Fruit fly (Drosophila melanogaster): ENCODE data around the gene CG7059.

Gene CG7059

DNA sequence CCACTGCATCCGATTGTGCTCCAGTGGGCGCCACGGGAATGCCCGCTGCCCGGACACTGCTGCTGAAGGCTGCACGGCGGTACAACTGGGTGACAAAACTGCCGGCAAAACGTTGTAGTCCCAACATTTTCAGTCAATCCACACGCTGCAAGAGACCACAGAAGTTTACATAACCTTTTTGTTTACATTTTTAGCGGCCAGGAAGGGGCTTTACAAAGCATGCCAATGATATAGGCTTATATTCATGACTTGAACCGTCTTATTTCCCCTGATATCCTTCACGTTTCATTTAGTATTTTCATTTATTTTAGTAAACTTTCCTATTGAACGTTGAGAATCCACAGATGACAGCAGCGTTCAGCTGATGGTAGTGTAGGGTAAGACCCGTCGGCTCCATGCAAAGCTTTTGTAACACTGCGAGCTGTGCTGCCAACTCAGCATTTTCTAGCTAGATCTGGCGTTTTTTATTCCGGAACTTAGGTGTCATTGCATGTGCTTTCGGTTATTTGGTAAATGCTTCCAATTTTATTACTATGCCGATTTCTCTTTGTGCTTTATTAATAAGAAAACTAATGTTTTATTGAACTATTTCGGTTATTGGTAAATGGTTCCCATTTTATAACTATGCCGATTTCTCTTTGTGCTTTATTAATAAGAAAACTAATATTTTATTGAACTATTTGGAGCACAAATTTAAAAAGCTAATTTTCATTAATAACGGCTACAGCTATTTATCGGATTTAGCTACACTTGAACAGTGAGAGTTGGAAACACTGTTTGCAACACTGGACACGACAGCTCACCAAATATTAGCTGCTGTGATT lies 21.2 kb downstream of the CG7059 start, which contains the start of the genes CG13850 and lqfR (continued):
- peak; percentile 76 for TF ChIP-seq Chrac-16 (GFP tag; optimal IDR thresholded peaks at IDR 0.05)
- TF ChIP-seq nmo (GFP tag; optimal IDR thresholded peaks at IDR 0.05) = peak; percentile 87
- TF ChIP-seq CG3726 (GFP tag; IDR thresholded peaks at IDR 0.05) = no peak
- TF ChIP-seq CG2678 (tag; optimal IDR thresholded peaks at IDR 0.05) = no peak
- TF ChIP-seq NC2α (GFP tag; optimal IDR thresholded peaks at IDR 0.05) = peak; percentile 36
- 0 out of 3 replicates have a peak, but pooled peaks have one; percentile 7 for TF ChIP-seq CG7357 (GFP tag; IDR thresholded peaks at IDR 0.05)
- peak; percentile 84 for TF ChIP-seq CG13775 (GFP tag; optimal IDR thresholded peaks at IDR 0.05)
- TF ChIP-seq CG7556 (GFP tag; optimal IDR thresholded peaks at IDR 0.05) = peak; percentile 81
- peak; percentile 97 for TF ChIP-seq CG10267 (tag; optimal IDR thresholded peaks at IDR 0.05)
- TF ChIP-seq CG10209 (GFP tag; optimal IDR thresholded peaks at IDR 0.05) = peak; percentile 80
- peak; percentile 1 for TF ChIP-seq CG10431 (GFP tag; optimal IDR thresholded peaks at IDR 0.05)
- peak; percentile 31 for TF ChIP-seq ERR (GFP tag; optimal IDR thresholded peaks at IDR 0.05)
- TF ChIP-seq Gug (GFP tag; IDR thresholded peaks at IDR 0.05) = peak; percentile 59; the same call in 3 of the 4 replicates
- no peak for TF ChIP-seq CG2199 (GFP tag; IDR thresholded peaks at IDR 0.05)
- TF ChIP-seq TFAM (GFP tag; optimal IDR thresholded peaks at IDR 0.05) = no peak
- peak; percentile 63 for TF ChIP-seq CG8924 (tag; optimal IDR thresholded peaks at IDR 0.05)
- peak; percentile 92 for TF ChIP-seq zfh2 (GFP tag; optimal IDR thresholded peaks at IDR 0.05)
- peak; percentile 79 for TF ChIP-seq CG9817 (tag; optimal IDR thresholded peaks at IDR 0.05)
- TF ChIP-seq Ets97D (GFP tag; optimal IDR thresholded peaks at IDR 0.05) = peak; percentile 70
- peak; percentile 84 for TF ChIP-seq Bteb2 (GFP tag; optimal IDR thresholded peaks at IDR 0.05)
- TF ChIP-seq Deaf1 (tag; optimal IDR thresholded peaks at IDR 0.05) = no peak
- TF ChIP-seq CG6813 (GFP tag; optimal IDR thresholded peaks at IDR 0.05) = no peak
- TF ChIP-seq CG2129 (GFP tag; IDR thresholded peaks at IDR 0.05; ENCODE audit: partially characterized antibody) = no peak
- TF ChIP-seq CG8089 (GFP tag; optimal IDR thresholded peaks at IDR 0.05) = peak; percentile 52
- no peak for TF ChIP-seq CG4707 (GFP tag; optimal IDR thresholded peaks at IDR 0.05)
- TF ChIP-seq CG4282 (GFP tag; optimal IDR thresholded peaks at IDR 0.05) = peak; percentile 51
- TF ChIP-seq dpn (GFP tag; optimal IDR thresholded peaks at IDR 0.05) = peak; percentile 84 to 88
- TF ChIP-seq CG7786 (GFP tag; optimal IDR thresholded peaks at IDR 0.05) = peak; percentile 84
- peak; percentile 6 for TF ChIP-seq CG2202 (tag; optimal IDR thresholded peaks at IDR 0.05)
- no peak for TF ChIP-seq Nf-YA (GFP tag; IDR thresholded peaks at IDR 0.05)
- TF ChIP-seq CG9727 (GFP tag; optimal IDR thresholded peaks at IDR 0.05) = peak; percentile 77
- peak; percentile 15 for TF ChIP-seq luna (GFP tag; optimal IDR thresholded peaks at IDR 0.05)
- TF ChIP-seq CG6175 (GFP tag; IDR thresholded peaks at IDR 0.05) = no peak
- TF ChIP-seq bigmax (GFP tag; optimal IDR thresholded peaks at IDR 0.05) = peak; percentile 73
- no peak for TF ChIP-seq fd64A (GFP tag; optimal IDR thresholded peaks at IDR 0.05)
- TF ChIP-seq E2f1 (GFP tag; IDR thresholded peaks at IDR 0.05) = 0 out of 2 replicates have a peak, but pooled peaks have one; percentile 17
- no peak for TF ChIP-seq Spps (tag; optimal IDR thresholded peaks at IDR 0.05)
- TF ChIP-seq CG12942 (GFP tag; optimal IDR thresholded peaks at IDR 0.05) = peak; percentile 77
- peak; percentile 84 for TF ChIP-seq CG14710 (tag; optimal IDR thresholded peaks at IDR 0.05)
- no peak for TF ChIP-seq PHDP (tag; optimal IDR thresholded peaks at IDR 0.05)
- peak; percentile 80 for TF ChIP-seq chn (GFP tag; optimal IDR thresholded peaks at IDR 0.05)
- TF ChIP-seq klu (GFP tag; IDR thresholded peaks at IDR 0.05) = peak; percentile 72
- TF ChIP-seq Asciz (GFP tag; optimal IDR thresholded peaks at IDR 0.05) = peak; percentile 35
- peak; percentile 28 for TF ChIP-seq CG2875 (GFP tag; optimal IDR thresholded peaks at IDR 0.05)
- TF ChIP-seq nom (GFP tag; optimal IDR thresholded peaks at IDR 0.05) = no peak
- TF ChIP-seq aop (GFP tag; IDR thresholded peaks at IDR 0.05) = no peak
- TF ChIP-seq CG8281 (tag; optimal IDR thresholded peaks at IDR 0.05) = peak; percentile 44
- TF ChIP-seq CkIIα-i1 (GFP tag; IDR thresholded peaks at IDR 0.05) = no peak
- peak; percentile 63 for TF ChIP-seq CG4328 (GFP tag; optimal IDR thresholded peaks at IDR 0.05)
